Fruit fly (Drosophila melanogaster) whole organism, prepupa: ENCODE measurements around the gene karr.
"Not testable (repeated sequence)": the region's sequence is repeated elsewhere in the genome, so short reads cannot be mapped to it uniquely, and the experiment has no call there.

Source experiments
- Blimp-1 ChIP-seq: fragments of 200-800 bp; sonication (Bioruptor generic); optimal IDR thresholded peaks from 3 replicates; lab custom pipeline; 2017; ENCODE audit warnings: missing biosample characterization, missing genetic modification characterization, mild to moderate bottlenecking, moderate library complexity, missing genetic modification reagents
- CG11762 ChIP-seq: fragments of 200-800 bp; sonication (Bioruptor generic); optimal IDR thresholded peaks from 3 replicates; lab custom pipeline; 2016; ENCODE audit warnings: missing biosample characterization, missing genetic modification characterization; ENCODE audit not compliant: insufficient read depth
- CG11902 ChIP-seq: fragments of 200-800 bp; sonication (Bioruptor generic); optimal IDR thresholded peaks from 3 replicates; lab custom pipeline; 2016; ENCODE audit warnings: missing biosample characterization, missing genetic modification characterization
- CG15336 ChIP-seq: fragments of 200-800 bp; sonication (Bioruptor generic); IDR thresholded peaks from 2 replicates; pipeline ENCODE4 v1.3.6; 2022; ENCODE audit warnings: missing biosample characterization, missing genetic modification characterization
- CG16779 ChIP-seq: fragments of 200-800 bp; sonication (Bioruptor generic); optimal IDR thresholded peaks from 3 replicates; lab custom pipeline; 2017; ENCODE audit warnings: missing biosample characterization, mild to moderate bottlenecking, missing genetic modification characterization
- CG3032 ChIP-seq: fragments of 200-800 bp; optimal IDR thresholded peaks from 2 replicates; lab custom pipeline; 2019; ENCODE audit warnings: missing biosample characterization, mild to moderate bottlenecking, missing genetic modification characterization, moderate library complexity
- CG31627 ChIP-seq: fragments of 200-800 bp; sonication (Bioruptor generic); optimal IDR thresholded peaks from 3 replicates; lab custom pipeline; 2016; ENCODE audit warnings: missing biosample characterization, missing genetic modification characterization
- CG32006 ChIP-seq: fragments of 200-800 bp; sonication (Bioruptor generic); optimal IDR thresholded peaks from 3 replicates; lab custom pipeline; 2017; ENCODE audit warnings: missing biosample characterization, mild to moderate bottlenecking, missing genetic modification characterization
- CG34406 ChIP-seq: fragments of 200-800 bp; sonication (Bioruptor generic); optimal IDR thresholded peaks from 3 replicates; lab custom pipeline; 2016; ENCODE audit warnings: missing biosample characterization, missing genetic modification characterization
- CG3919 ChIP-seq: fragments of 200-800 bp; sonication (Bioruptor generic); optimal IDR thresholded peaks from 3 replicates; lab custom pipeline; 2016; ENCODE audit warnings: missing biosample characterization, missing genetic modification characterization
- CG6163 ChIP-seq: fragments of 200-800 bp; sonication (Bioruptor generic); IDR thresholded peaks from 3 replicates; pipeline ENCODE4 v1.3.6; 2022; ENCODE audit warnings: missing biosample characterization, missing genetic modification characterization
- CG6276 ChIP-seq: fragments of 200-800 bp; sonication (Bioruptor generic); optimal IDR thresholded peaks from 2 replicates; lab custom pipeline; 2017; ENCODE audit warnings: missing biosample characterization, mild to moderate bottlenecking, missing genetic modification characterization
- CG6792 ChIP-seq: fragments of 200-800 bp; sonication (Bioruptor generic); optimal IDR thresholded peaks from 3 replicates; lab custom pipeline; 2016; ENCODE audit warnings: missing biosample characterization, missing genetic modification characterization
- CG8119 ChIP-seq: fragments of 200-800 bp; sonication (Bioruptor generic); IDR thresholded peaks from 3 replicates; pipeline ENCODE4 v1.3.6; 2022; ENCODE audit warnings: missing biosample characterization, missing genetic modification characterization
- CG8632 ChIP-seq: fragments of 200-800 bp; sonication (Bioruptor generic); optimal IDR thresholded peaks from 3 replicates; lab custom pipeline; 2016; ENCODE audit warnings: missing biosample characterization, missing genetic modification characterization
- CG9139 ChIP-seq: fragments of 200-800 bp; sonication (Bioruptor generic); optimal IDR thresholded peaks from 3 replicates; lab custom pipeline; 2017; ENCODE audit warnings: missing biosample characterization, mild to moderate bottlenecking, missing genetic modification characterization
- Ets21C ChIP-seq: fragments of 200-800 bp; sonication (Bioruptor generic); optimal IDR thresholded peaks from 3 replicates; lab custom pipeline; 2016; ENCODE audit warnings: missing biosample characterization, missing genetic modification characterization
- Hr38 ChIP-seq: sonication (Bioruptor generic); optimal IDR thresholded peaks from 2 replicates; lab custom pipeline; 2016; ENCODE audit warnings: missing biosample characterization, missing genetic modification characterization
- Hr4 ChIP-seq: fragments of 200-800 bp; sonication (Bioruptor generic); optimal IDR thresholded peaks from 3 replicates; lab custom pipeline; 2016; ENCODE audit warnings: missing biosample characterization, missing genetic modification characterization
- Lpt ChIP-seq: fragments of 200-800 bp; sonication (Bioruptor generic); optimal IDR thresholded peaks from 3 replicates; lab custom pipeline; 2016; ENCODE audit warnings: missing biosample characterization, missing genetic modification characterization
- OdsH ChIP-seq: fragments of 200-800 bp; sonication (Bioruptor generic); optimal IDR thresholded peaks from 3 replicates; lab custom pipeline; 2016; ENCODE audit warnings: missing biosample characterization, missing genetic modification characterization
- Sox15 ChIP-seq: fragments of 200-800 bp; sonication (Bioruptor generic); optimal IDR thresholded peaks from 3 replicates; lab custom pipeline; 2016; ENCODE audit warnings: missing biosample characterization, missing genetic modification characterization
- acj6 ChIP-seq: fragments of 200-800 bp; sonication (Bioruptor generic); optimal IDR thresholded peaks from 3 replicates; lab custom pipeline; 2016; ENCODE audit warnings: missing biosample characterization, missing genetic modification characterization
- dac ChIP-seq: fragments of 200-800 bp; sonication (Bioruptor generic); optimal IDR thresholded peaks from 2 replicates; lab custom pipeline; 2017; ENCODE audit warnings: missing biosample characterization, mild to moderate bottlenecking, missing genetic modification characterization
- dsx ChIP-seq: fragments of 200-800 bp; optimal IDR thresholded peaks from 3 replicates; lab custom pipeline; 2019; ENCODE audit warnings: missing biosample characterization, mild to moderate bottlenecking, missing genetic modification characterization, moderate library complexity; ENCODE audit not compliant: poor library complexity, severe bottlenecking
- eg ChIP-seq: fragments of 200-800 bp; sonication (Bioruptor generic); IDR thresholded peaks from 3 replicates; pipeline ENCODE4 v1.3.6; 2022; ENCODE audit warnings: missing biosample characterization, missing genetic modification characterization
- esn ChIP-seq: fragments of 200-800 bp; sonication (Bioruptor generic); optimal IDR thresholded peaks from 2 replicates; lab custom pipeline; 2016; ENCODE audit warnings: missing biosample characterization, mild to moderate bottlenecking, missing genetic modification characterization, moderate library complexity
- fd59A ChIP-seq: fragments of 200-800 bp; sonication (Bioruptor generic); optimal IDR thresholded peaks from 2 replicates; lab custom pipeline; 2017; ENCODE audit warnings: missing biosample characterization, mild to moderate bottlenecking, missing genetic modification characterization, missing genetic modification reagents
- fd85E ChIP-seq: fragments of 200-800 bp; sonication (Bioruptor generic); optimal IDR thresholded peaks from 3 replicates; lab custom pipeline; 2016; ENCODE audit warnings: missing biosample characterization, missing genetic modification characterization
- salr ChIP-seq, 2 experiments: fragments of 200-800 bp; sonication (Bioruptor generic); optimal IDR thresholded peaks; 3 replicates each; lab custom pipeline; 2016 to 2018; ENCODE audit warnings: missing biosample characterization in 2 of 2, missing genetic modification characterization in 2 of 2, mild to moderate bottlenecking in 1 of 2
- ss ChIP-seq, 2 experiments: fragments of 200-800 bp; sonication (Bioruptor generic); optimal IDR thresholded peaks; 2 replicates in 1 of 2; 3 replicates in 1 of 2; lab custom pipeline; 2017 to 2018; ENCODE audit warnings: mild to moderate bottlenecking in 2 of 2, missing biosample characterization in 2 of 2, missing genetic modification characterization in 2 of 2, moderate library complexity in 1 of 2
- svp ChIP-seq: fragments of 200-800 bp; sonication (Bioruptor generic); peaks from one replicate; lab custom pipeline; 2016; ENCODE audit warnings: missing biosample characterization, missing genetic modification characterization
- vri ChIP-seq: fragments of 200-800 bp; sonication (Bioruptor generic); optimal IDR thresholded peaks from 3 replicates; lab custom pipeline; 2016; ENCODE audit warnings: missing biosample characterization, mild to moderate bottlenecking, missing genetic modification characterization

karr gene

dm6 chrX:20129554-20129953, 19.2 kb upstream of the karr start:
- TF ChIP-seq dac (GFP tag; lab: Kevin White, UChicago) (peak; percentile 10), eg (GFP tag; lab: Robert Waterston, UW) (peak; percentile 46; the same call in 1 of the 3 replicates), OdsH (GFP tag; lab: Kevin White, UChicago) (no peak), CG6276 (GFP tag; lab: Kevin White, UChicago) (peak; percentile 72), CG34406 (GFP tag; lab: Kevin White, UChicago) (no peak), Lpt (peak; percentile 9), Sox15 (GFP tag; lab: Kevin White, UChicago) (no peak), CG15336 (GFP tag; lab: Robert Waterston, UW) (peak; percentile 12; the same call in 1 of the 2 replicates), CG8119 (GFP tag; lab: Robert Waterston, UW) (peak; percentile 47; the same call in 1 of the 3 replicates), svp (GFP tag; lab: Kevin White, UChicago) (no peak), CG16779 (tag; lab: Kevin White, UChicago) (no peak)
- TF ChIP-seq, all 60 proteins: peak for 6

dm6 chrX:20122153-20122552, 11.8 kb upstream of the karr start, which contains the start of gene CG34331:
TSS of gene CG34331 (plus strand) at chrX:20122453.
- TF ChIP-seq svp (GFP tag; lab: Kevin White, UChicago) (peak; percentile 54), vri (GFP tag; lab: Kevin White, UChicago) (no peak), Blimp-1 (no peak), CG3032 (tag; lab: Kevin White, UChicago) (no peak), fd85E (GFP tag; lab: Kevin White, UChicago) (no peak), Ets21C (GFP tag; lab: Kevin White, UChicago) (no peak), Hr4 (GFP tag; lab: Kevin White, UChicago) (no peak), CG6792 (GFP tag; lab: Kevin White, UChicago) (no peak)

dm6 chrX:20104987-20105386, 5.4 kb downstream of the karr start:
- TF ChIP-seq acj6 (GFP tag; lab: Kevin White, UChicago) (no peak), fd85E (GFP tag; lab: Kevin White, UChicago) (no peak), CG9139 (GFP tag; lab: Kevin White, UChicago) (no peak), CG6792 (GFP tag; lab: Kevin White, UChicago) (no peak), salr (GFP tag; optimal IDR thresholded peaks at IDR 0.05; lab: Kevin White, UChicago) (no peak), CG32006 (no peak), Sox15 (GFP tag; lab: Kevin White, UChicago) (no peak)

- TF ChIP-seq esn (GFP tag; lab: Kevin White, UChicago); Hr38 (GFP tag; lab: Kevin White, UChicago); ss (GFP tag; optimal IDR thresholded peaks at IDR 0.05; lab: Kevin White, UChicago): not testable (repeated sequence)
- TF ChIP-seq, all 60 proteins: peak for 0; not testable (repeated sequence) for 60
These were observed 14.0 kb downstream of the karr start, which contains the start of gene CG42581 for dm6 chrX:20096374-20096773. TSS of gene CG42581 (minus strand) at chrX:20096474.

DNA sequence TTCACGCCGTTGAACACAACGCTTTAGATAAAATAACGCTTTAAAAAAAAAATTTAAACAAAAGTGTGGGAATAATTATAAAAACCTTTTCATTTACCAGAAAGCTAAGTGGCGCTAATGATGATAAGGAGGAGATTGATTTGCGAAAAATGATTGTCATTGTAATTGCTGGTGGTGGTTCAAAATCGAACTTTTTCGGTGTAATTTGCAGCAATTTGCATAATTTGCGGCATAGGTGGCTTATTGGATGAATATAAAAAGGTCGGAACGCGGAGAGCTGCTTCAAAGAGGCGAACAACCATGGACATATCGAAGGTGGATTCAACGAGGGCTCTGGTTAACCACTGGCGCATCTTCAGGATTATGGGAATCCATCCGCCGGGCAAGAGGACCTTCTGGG, 16.3 kb downstream of the karr start, which contains the start of gene Or19b:
Gene Or19b, plus strand, starts transcription at position 301 of the 400 bp plus-strand sequence.
- TF ChIP-seq Ets21C, CG3919, CG11762 (GFP tag; lab: Kevin White, UChicago): not testable (repeated sequence)

dm6 chrX:20092308-20092707, 18.1 kb downstream of the karr start, which contains the start of gene fd19B:
TSS of gene fd19B (minus strand) at chrX:20092408.
- TF ChIP-seq eg (GFP tag; lab: Robert Waterston, UW) (no peak), CG6163 (GFP tag; lab: Robert Waterston, UW) (no peak), CG8632 (GFP tag; lab: Kevin White, UChicago) (no peak), CG9139 (GFP tag; lab: Kevin White, UChicago) (no peak), fd85E (GFP tag; lab: Kevin White, UChicago) (no peak), CG11902 (GFP tag; lab: Kevin White, UChicago) (no peak), fd59A (GFP tag; lab: Kevin White, UChicago) (no peak), Hr38 (GFP tag; lab: Kevin White, UChicago) (no peak), CG31627 (GFP tag; lab: Kevin White, UChicago) (no peak), CG32006 (no peak), dsx (GFP tag; lab: Kevin White, UChicago) (no peak)
